Worm (Caenorhabditis elegans) whole organism, L4 larva: ENCODE measurements around the gene unc-41.

ENCODE experiments used
- ZK546.5 ChIP-seq, 2 experiments: sonication (generic microtip); optimal IDR thresholded peaks; 2 replicates each; lab custom pipeline; 2017; ENCODE audit warnings: missing biosample characterization in 2 of 2, missing genetic modification characterization in 2 of 2
- snpc-4 ChIP-seq: fragments of 150-350 bp; optimal IDR thresholded peaks from 2 replicates; lab custom pipeline; 2014; ENCODE audit warnings: missing biosample characterization, missing genetic modification characterization
- spr-3 ChIP-seq: fragments of 200-800 bp; sonication (Bioruptor generic); optimal IDR thresholded peaks from 2 replicates; lab custom pipeline; 2018; ENCODE audit warnings: mild to moderate bottlenecking, missing genetic modification characterization, missing compliant biosample characterization
- unc-130 ChIP-seq: sonication (generic microtip); optimal IDR thresholded peaks from 2 replicates; lab custom pipeline; 2016; ENCODE audit warnings: missing genetic modification reagents, missing genetic modification characterization, missing compliant biosample characterization
- unc-39 ChIP-seq: sonication (generic microtip); optimal IDR thresholded peaks from 2 replicates; lab custom pipeline; 2017; ENCODE audit warnings: missing biosample characterization, missing genetic modification characterization

DNA sequence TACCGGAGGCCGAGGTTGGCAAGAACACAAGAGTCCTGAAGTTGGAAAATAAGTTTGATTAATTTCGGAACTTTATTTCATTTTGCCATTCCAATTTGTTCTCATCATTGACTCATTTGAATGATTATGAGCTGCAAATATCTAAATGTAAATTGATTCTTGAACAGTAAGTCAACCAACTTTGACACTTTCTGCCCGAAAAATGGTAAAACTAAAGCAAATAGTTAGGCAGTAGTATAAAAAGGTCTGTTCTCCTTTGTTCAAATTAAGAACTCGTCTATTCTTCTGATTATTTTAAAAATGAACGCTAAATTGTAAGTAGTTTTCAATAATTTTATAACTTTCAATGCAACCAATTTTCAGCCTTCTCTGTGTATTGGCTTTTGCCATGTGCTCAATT lies 33.0 kb downstream of the unc-41 start, which contains the start of gene fipr-12:
- no peak for TF ChIP-seq snpc-4 (tag; lab: Kevin White, UChicago)
- TF ChIP-seq spr-3 (GFP tag; lab: Kevin White, UChicago): no peak
- TF ChIP-seq unc-39 (tag; lab: Kevin White, UChicago): no peak
- no peak for TF ChIP-seq unc-130 (GFP tag; lab: Kevin White, UChicago)
- no peak for TF ChIP-seq ZK546.5 (tag; optimal IDR thresholded peaks at IDR 0.05; lab: Kevin White, UChicago)
